Fruit fly (Drosophila melanogaster): ENCODE data around the gene Idh.

Gene Idh

dm6 chr3L:8314788-8315140, 45.9 kb downstream of the Idh start:
- TF ChIP-seq sv (GFP tag; optimal IDR thresholded peaks at IDR 0.05) = no peak
- TF ChIP-seq GATAd (GFP tag; optimal IDR thresholded peaks at IDR 0.05) = no peak
- peak; percentile 0 for TF ChIP-seq OdsH (GFP tag; optimal IDR thresholded peaks at IDR 0.05)
- no peak for TF ChIP-seq Dif (GFP tag; optimal IDR thresholded peaks at IDR 0.05; ENCODE audit: partially characterized antibody)
- TF ChIP-seq Jra (GFP tag; optimal IDR thresholded peaks at IDR 0.05) = no peak
- TF ChIP-seq woc (GFP tag; optimal IDR thresholded peaks at IDR 0.05) = peak; percentile 14
- no peak for TF ChIP-seq usp (GFP tag; optimal IDR thresholded peaks at IDR 0.05)
- peak; percentile 1 for TF ChIP-seq ey (GFP tag; optimal IDR thresholded peaks at IDR 0.05)
- no peak for TF ChIP-seq dmrt93B (GFP tag; optimal IDR thresholded peaks at IDR 0.05)
- no peak for TF ChIP-seq Vsx2 (GFP tag; optimal IDR thresholded peaks at IDR 0.05; ENCODE audit: partially characterized antibody)
- no peak for TF ChIP-seq HLH106 (tag; optimal IDR thresholded peaks at IDR 0.05)
- no peak for TF ChIP-seq tai (GFP tag; optimal IDR thresholded peaks at IDR 0.05)
- no peak for TF ChIP-seq jim (GFP tag; optimal IDR thresholded peaks at IDR 0.05)
- TF ChIP-seq CG32264 (GFP tag; optimal IDR thresholded peaks at IDR 0.05) = no peak
- no peak for TF ChIP-seq brk (GFP tag; optimal IDR thresholded peaks at IDR 0.05)
- TF ChIP-seq psq (GFP tag; optimal IDR thresholded peaks at IDR 0.05) = peak; percentile 14
- no peak for TF ChIP-seq N (GFP tag; optimal IDR thresholded peaks at IDR 0.05)
- TF ChIP-seq CrebA (GFP tag; optimal IDR thresholded peaks at IDR 0.05; ENCODE audit: borderline replicate concordance) = no peak
- TF ChIP-seq dl (GFP tag; optimal IDR thresholded peaks at IDR 0.05; ENCODE audit: insufficient read depth in 1 of 2, partially characterized antibody in 2 of 2) = no peak
- no peak for TF ChIP-seq dsf (GFP tag; optimal IDR thresholded peaks at IDR 0.05; ENCODE audit: borderline replicate concordance)
- TF ChIP-seq Hr78 (GFP tag; optimal IDR thresholded peaks at IDR 0.05) = no peak
- TF ChIP-seq Sp1 (GFP tag; optimal IDR thresholded peaks at IDR 0.05) = no peak
- no peak for TF ChIP-seq Mio (GFP tag; optimal IDR thresholded peaks at IDR 0.05)
- no peak for TF ChIP-seq pan (optimal IDR thresholded peaks at IDR 0.05)
- TF ChIP-seq br (GFP tag; optimal IDR thresholded peaks at IDR 0.05) = no peak
- peak; percentile 24 for TF ChIP-seq rgr (GFP tag; optimal IDR thresholded peaks at IDR 0.05)
- TF ChIP-seq Rel (GFP tag; optimal IDR thresholded peaks at IDR 0.05) = no peak
- TF ChIP-seq Rel (tag; optimal IDR thresholded peaks at IDR 0.05) = no peak
- TF ChIP-seq fru (GFP tag; optimal IDR thresholded peaks at IDR 0.05) = no peak
- peak in 1 of 2 experiments; percentile 0 for TF ChIP-seq foxo (GFP tag; optimal IDR thresholded peaks at IDR 0.05)
- no peak for TF ChIP-seq lola (GFP tag; optimal IDR thresholded peaks at IDR 0.05)
- no peak for TF ChIP-seq sage (GFP tag; optimal IDR thresholded peaks at IDR 0.05)
- no peak for TF ChIP-seq CG9705 (GFP tag; optimal IDR thresholded peaks at IDR 0.05)
- TF ChIP-seq Hr83 (GFP tag; optimal IDR thresholded peaks at IDR 0.05; ENCODE audit: poor library complexity, severe bottlenecking) = no peak
- no peak for TF ChIP-seq Abd-B (GFP tag; optimal IDR thresholded peaks at IDR 0.05)

dm6 chr3L:8312290-8312689, 48.4 kb downstream of the Idh start:
- TF ChIP-seq dl (GFP tag; optimal IDR thresholded peaks at IDR 0.05; ENCODE audit: insufficient read depth in 1 of 2, partially characterized antibody in 2 of 2) (no peak), Rel (GFP tag; optimal IDR thresholded peaks at IDR 0.05) (no peak), Rel (tag; optimal IDR thresholded peaks at IDR 0.05) (no peak), CG32264 (GFP tag; optimal IDR thresholded peaks at IDR 0.05) (no peak)

dm6 chr3L:8308891-8309352, 51.8 kb downstream of the Idh start, which contains the start of gene BI-1:
BI-1 (minus strand) TSS chr3L:8308941.
- peak; percentile 64 for TF ChIP-seq brk (GFP tag; optimal IDR thresholded peaks at IDR 0.05)
- TF ChIP-seq Jra (GFP tag; optimal IDR thresholded peaks at IDR 0.05) = peak; percentile 63
- TF ChIP-seq Myc (optimal IDR thresholded peaks at IDR 0.05) = peak; percentile 99
- TF ChIP-seq sage (GFP tag; optimal IDR thresholded peaks at IDR 0.05) = peak; percentile 7
- no peak for TF ChIP-seq Mio (GFP tag; optimal IDR thresholded peaks at IDR 0.05)
- TF ChIP-seq h (GFP tag; optimal IDR thresholded peaks at IDR 0.05) = peak; percentile 80
- TF ChIP-seq CG32264 (GFP tag; optimal IDR thresholded peaks at IDR 0.05) = no peak
- TF ChIP-seq Hr83 (GFP tag; optimal IDR thresholded peaks at IDR 0.05; ENCODE audit: poor library complexity, severe bottlenecking) = no peak
- peak; percentile 79 for TF ChIP-seq Sp1 (GFP tag; optimal IDR thresholded peaks at IDR 0.05)
- TF ChIP-seq Dif (GFP tag; optimal IDR thresholded peaks at IDR 0.05; ENCODE audit: partially characterized antibody) = no peak
- TF ChIP-seq Hnf4 (GFP tag; optimal IDR thresholded peaks at IDR 0.05) = peak; percentile 68
- peak; percentile 78 for TF ChIP-seq rgr (GFP tag; optimal IDR thresholded peaks at IDR 0.05)
- TF ChIP-seq jim (GFP tag; optimal IDR thresholded peaks at IDR 0.05) = no peak
- TF ChIP-seq sv (GFP tag; optimal IDR thresholded peaks at IDR 0.05) = peak; percentile 29
- no peak for TF ChIP-seq CrebA (GFP tag; optimal IDR thresholded peaks at IDR 0.05; ENCODE audit: borderline replicate concordance)
- peak; percentile 79 for TF ChIP-seq HLH106 (tag; optimal IDR thresholded peaks at IDR 0.05)
- TF ChIP-seq Vsx2 (GFP tag; optimal IDR thresholded peaks at IDR 0.05; ENCODE audit: partially characterized antibody) = no peak
- TF ChIP-seq usp (GFP tag; optimal IDR thresholded peaks at IDR 0.05) = no peak
- peak; percentile 44 for TF ChIP-seq OdsH (GFP tag; optimal IDR thresholded peaks at IDR 0.05)
- no peak for TF ChIP-seq Dfd (GFP tag; optimal IDR thresholded peaks at IDR 0.05)
- no peak for TF ChIP-seq Abd-B (GFP tag; optimal IDR thresholded peaks at IDR 0.05)
- TF ChIP-seq psq (GFP tag; optimal IDR thresholded peaks at IDR 0.05) = peak; percentile 75
- TF ChIP-seq dsf (GFP tag; optimal IDR thresholded peaks at IDR 0.05; ENCODE audit: borderline replicate concordance) = peak; percentile 21
- TF ChIP-seq Hr78 (GFP tag; optimal IDR thresholded peaks at IDR 0.05) = no peak
- TF ChIP-seq woc (GFP tag; optimal IDR thresholded peaks at IDR 0.05) = peak; percentile 86
- no peak for TF ChIP-seq pan (optimal IDR thresholded peaks at IDR 0.05)
- TF ChIP-seq fru (GFP tag; optimal IDR thresholded peaks at IDR 0.05) = peak; percentile 84
- TF ChIP-seq foxo (GFP tag; optimal IDR thresholded peaks at IDR 0.05) = peak in 1 of 2 experiments; percentile 83
- TF ChIP-seq N (GFP tag; optimal IDR thresholded peaks at IDR 0.05) = no peak
- no peak for TF ChIP-seq GATAd (GFP tag; optimal IDR thresholded peaks at IDR 0.05)
- peak; percentile 69 for TF ChIP-seq CG9705 (GFP tag; optimal IDR thresholded peaks at IDR 0.05)
- TF ChIP-seq ey (GFP tag; optimal IDR thresholded peaks at IDR 0.05) = peak; percentile 25
- TF ChIP-seq dmrt93B (GFP tag; optimal IDR thresholded peaks at IDR 0.05) = no peak
- no peak for TF ChIP-seq tai (GFP tag; optimal IDR thresholded peaks at IDR 0.05)
- TF ChIP-seq Rel (GFP tag; optimal IDR thresholded peaks at IDR 0.05) = no peak
- TF ChIP-seq Rel (tag; optimal IDR thresholded peaks at IDR 0.05) = peak; percentile 56
- TF ChIP-seq br (GFP tag; optimal IDR thresholded peaks at IDR 0.05) = peak; percentile 69
